Worm (Caenorhabditis elegans): Measurements from ENCODE around the gene srv-34.

- TF ChIP-seq W03F9.2 (tag; optimal IDR thresholded peaks at IDR 0.05): no peak
- TF ChIP-seq him-1 (tag; optimal IDR thresholded peaks at IDR 0.05): no peak
- TF ChIP-seq dao-5 (tag; optimal IDR thresholded peaks at IDR 0.05): no peak
Measured at ce11 chrV:16377849-16378248, 3.3 kb upstream of the srv-34 start, which contains the start of gene F13A7.1.

All from whole organism, L4/young adult.